Worm (Caenorhabditis elegans): ENCODE data around the gene M199.9.

DNA sequence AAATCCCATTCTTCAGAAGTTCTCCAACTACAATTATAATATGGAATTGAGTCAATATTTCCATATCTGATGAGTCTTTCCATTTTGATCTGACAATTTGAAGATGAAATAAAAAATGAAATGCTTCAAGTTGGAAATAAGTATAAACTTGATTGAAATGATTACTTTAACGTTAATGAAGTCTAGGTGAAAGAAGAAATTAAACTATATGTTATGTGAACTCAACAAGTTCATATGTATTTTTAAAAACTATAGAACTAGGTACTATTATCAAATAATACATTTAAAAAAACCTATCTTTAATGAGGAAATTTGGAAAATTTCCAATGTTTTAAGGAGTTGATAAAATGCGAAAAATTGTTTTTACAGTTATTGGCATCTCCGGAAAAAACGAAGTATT, 29.3 kb downstream of the M199.9 start, which contains the start of gene srt-49:
- TF ChIP-seq nhr-237 (tag; optimal IDR thresholded peaks at IDR 0.05) (no peak), nhr-76 (tag; optimal IDR thresholded peaks at IDR 0.05) (no peak), nhr-77 (tag; optimal IDR thresholded peaks at IDR 0.05) (no peak), mep-1 (tag; optimal IDR thresholded peaks at IDR 0.05) (no peak), zfp-3 (GFP tag; conservative IDR thresholded peaks at IDR 0.05) (no peak), saeg-2 (GFP tag; IDR thresholded peaks at IDR 0.05) (no peak), nhr-25 (tag; optimal IDR thresholded peaks at IDR 0.05; ENCODE audit: borderline replicate concordance, insufficient read depth) (no peak), egl-27 (tag; optimal IDR thresholded peaks at IDR 0.05) (no peak), ces-1 (GFP tag; optimal IDR thresholded peaks at IDR 0.05) (no peak), unc-39 (tag; optimal IDR thresholded peaks at IDR 0.05) (no peak), F49E8.2 (tag; optimal IDR thresholded peaks at IDR 0.05; ENCODE audit: borderline replicate concordance) (no peak), ctbp-1 (GFP tag; IDR thresholded peaks at IDR 0.05) (no peak), lir-3 (tag; optimal IDR thresholded peaks at IDR 0.05) (no peak)
